Fruit fly (Drosophila melanogaster): Measurements from ENCODE around the gene ringer.

- TF ChIP-seq fru (GFP tag; optimal IDR thresholded peaks at IDR 0.05) (no peak), woc (GFP tag; optimal IDR thresholded peaks at IDR 0.05) (no peak), brk (GFP tag; optimal IDR thresholded peaks at IDR 0.05) (no peak), psq (GFP tag; optimal IDR thresholded peaks at IDR 0.05) (no peak), Vsx2 (GFP tag; optimal IDR thresholded peaks at IDR 0.05; ENCODE audit: partially characterized antibody) (no peak), h (GFP tag; optimal IDR thresholded peaks at IDR 0.05) (no peak), Myc (optimal IDR thresholded peaks at IDR 0.05) (no peak)
These were observed 31.6 kb upstream of the ringer start for dm6 chr3L:16390793-16391192.

All from whole organism, wandering third instar larva.